Fruit fly (Drosophila melanogaster) whole organism, larva: ENCODE results near the gene CG14042.

Source experiments
- noc ChIP-seq: fragments of 200-800 bp; sonication (Bioruptor generic); optimal IDR thresholded peaks from 3 replicates; lab custom pipeline; 2019; ENCODE audit warnings: missing biosample characterization, mild to moderate bottlenecking, missing genetic modification characterization, moderate library complexity

Gene CG14042

dm6 chr2L:5030535-5030934, 7.0 kb upstream of the CG14042 start:
- no peak for TF ChIP-seq noc

dm6 chr2L:5031399-5031798, 6.1 kb upstream of the CG14042 start:
- no peak for TF ChIP-seq noc

dm6 chr2L:5031886-5032285, 5.6 kb upstream of the CG14042 start:
- no peak for TF ChIP-seq noc

- no peak for TF ChIP-seq noc
These were observed 1.4 kb upstream of the CG14042 start for dm6 chr2L:5036120-5036519.

dm6 chr2L:5042076-5042475, 4.6 kb downstream of the CG14042 start:
- peak; percentile 61 for TF ChIP-seq noc

dm6 chr2L:5043043-5043442, 5.5 kb downstream of the CG14042 start, which contains the start of the genes CG33995, CG44000 and CG44001:
TSS of gene CG33995 (plus strand) at chr2L:5043270.
TSS of gene CG44000 (plus strand) at chr2L:5043270.
TSS of gene CG44001 (plus strand) at chr2L:5043270.
- TF ChIP-seq noc, result peak; percentile 12

- TF ChIP-seq noc, result peak; percentile 37
These were observed 6.1 kb downstream of the CG14042 start for dm6 chr2L:5043495-5044146.

dm6 chr2L:5044361-5044891, 6.9 kb downstream of the CG14042 start, which contains the start of gene CG31650:
TSS of gene CG31650 (minus strand) at chr2L:5044712.
- peak; percentile 8 for TF ChIP-seq noc

dm6 chr2L:5044892-5045619, 7.5 kb downstream of the CG14042 start:
- no peak for TF ChIP-seq noc

dm6 chr2L:5046261-5046660, 8.8 kb downstream of the CG14042 start:
- TF ChIP-seq noc, result no peak

dm6 chr2L:5049974-5050373, 12.5 kb downstream of the CG14042 start:
- no peak for TF ChIP-seq noc

- no peak for TF ChIP-seq noc
These were observed 13.3 kb downstream of the CG14042 start, which contains the start of gene CG9121 for dm6 chr2L:5050825-5051224. TSS of gene CG9121 (minus strand) at chr2L:5051062.

dm6 chr2L:5052367-5052914, 14.9 kb downstream of the CG14042 start, which contains the start of gene senju:
TSS of gene senju (plus strand) at chr2L:5052843.
- TF ChIP-seq noc, result peak; percentile 85

dm6 chr2L:5052994-5053393, 15.5 kb downstream of the CG14042 start, which contains the start of gene eIF3h:
TSS of gene eIF3h (minus strand) at chr2L:5053094.
- TF ChIP-seq noc, result no peak

dm6 chr2L:5054953-5055352, 17.4 kb downstream of the CG14042 start, which contains the start of the genes CG14036 and His3.3A:
TSS of gene CG14036 (minus strand) at chr2L:5055016.
TSS of gene His3.3A (plus strand) at chr2L:5055058.
- TF ChIP-seq noc, result no peak

dm6 chr2L:5055528-5055927, 18.0 kb downstream of the CG14042 start:
- no peak for TF ChIP-seq noc

- TF ChIP-seq noc, result no peak
These were observed 20.6 kb downstream of the CG14042 start, which contains the start of gene Nepl3 for dm6 chr2L:5058094-5058493. TSS of gene Nepl3 (minus strand) at chr2L:5058248.
